Fruit fly (Drosophila melanogaster): ENCODE results near the gene GATAe.

The GATAe gene

DNA sequence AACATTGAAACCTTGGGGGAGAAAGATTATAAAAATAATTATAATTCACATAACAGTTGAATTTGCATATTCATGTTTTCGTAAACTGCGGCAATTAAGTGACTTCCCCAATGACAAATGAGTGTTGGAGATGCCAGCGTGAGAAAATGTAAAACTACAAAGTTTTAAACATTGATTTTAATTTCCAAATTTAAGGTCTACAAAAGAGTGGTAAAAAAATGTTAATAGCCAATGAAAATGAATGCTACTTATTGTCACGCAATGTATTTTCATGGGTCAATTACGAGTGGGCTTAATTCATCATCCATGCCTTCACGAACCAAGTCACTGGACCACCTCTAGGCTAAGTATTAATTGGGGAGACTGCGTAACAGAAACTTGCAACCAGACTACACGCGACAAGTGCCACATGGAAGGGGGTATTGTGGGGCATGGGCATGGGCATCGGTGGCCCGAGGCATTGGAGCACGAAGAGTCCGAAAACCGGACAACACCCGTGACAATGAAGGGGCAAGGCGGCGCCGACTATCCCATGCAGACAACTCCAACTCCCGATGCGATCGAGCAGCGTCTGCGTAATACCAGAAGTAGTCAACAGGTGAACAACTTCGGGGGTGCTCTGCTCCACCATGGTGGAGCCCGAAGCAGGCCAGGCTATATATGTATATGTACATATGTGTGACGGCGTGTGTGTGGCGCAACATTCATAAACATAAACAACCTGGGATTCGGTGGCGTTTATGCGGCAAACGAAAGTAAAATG lies 33.4 kb downstream of the GATAe start:
- TF ChIP-seq Kr (GFP tag; optimal IDR thresholded peaks at IDR 0.05) (no peak), ato (GFP tag; IDR thresholded peaks at IDR 0.05; ENCODE audit: partially characterized antibody) (no peak), dmrt11E (tag; optimal IDR thresholded peaks at IDR 0.05) (no peak), Fer2 (tag; optimal IDR thresholded peaks at IDR 0.05) (no peak), CG3065 (GFP tag; optimal IDR thresholded peaks at IDR 0.05) (no peak), BEAF-32 (GFP tag; optimal IDR thresholded peaks at IDR 0.05) (peak; percentile 25), Scr (GFP tag; IDR thresholded peaks at IDR 0.05; ENCODE audit: partially characterized antibody) (0 out of 2 replicates have a peak, but pooled peaks have one; percentile 32), cg (GFP tag; optimal IDR thresholded peaks at IDR 0.05) (peak; percentile 30), ap (GFP tag; IDR thresholded peaks at IDR 0.05) (no peak), CG34422 (GFP tag; IDR thresholded peaks at IDR 0.05) (0 out of 3 replicates have a peak, but pooled peaks have one; percentile 9), Doc3 (GFP tag; IDR thresholded peaks at IDR 0.05; ENCODE audit: partially characterized antibody) (0 out of 3 replicates have a peak, but pooled peaks have one; percentile 34), MBD-R2 (GFP tag; IDR thresholded peaks at IDR 0.05) (no peak), dpn (GFP tag; optimal IDR thresholded peaks at IDR 0.05) (no peak), Abd-B (GFP tag; optimal IDR thresholded peaks at IDR 0.05) (no peak), Adf1 (GFP tag; IDR thresholded peaks at IDR 0.05) (no peak), CG18011 (GFP tag; optimal IDR thresholded peaks at IDR 0.05) (no peak), CG17802 (tag; optimal IDR thresholded peaks at IDR 0.05) (no peak), CG9932 (GFP tag; IDR thresholded peaks at IDR 0.05) (no peak), ranshi (GFP tag; IDR thresholded peaks at IDR 0.05) (no peak), Dad (GFP tag; optimal IDR thresholded peaks at IDR 0.05) (no peak), kah (GFP tag; optimal IDR thresholded peaks at IDR 0.05) (peak; percentile 78), exex (tag; optimal IDR thresholded peaks at IDR 0.05) (no peak), Sry-δ (GFP tag; optimal IDR thresholded peaks at IDR 0.05) (no peak), CG10959 (GFP tag; IDR thresholded peaks at IDR 0.05) (no peak), CG8281 (tag; optimal IDR thresholded peaks at IDR 0.05) (no peak), Vsx1 (GFP tag; optimal IDR thresholded peaks at IDR 0.05) (no peak), CG2199 (GFP tag; IDR thresholded peaks at IDR 0.05) (no peak), CG32772 (GFP tag; IDR thresholded peaks at IDR 0.05) (no peak), pb (GFP tag; optimal IDR thresholded peaks at IDR 0.05) (no peak), jing (GFP tag; optimal IDR thresholded peaks at IDR 0.05) (no peak), CG18476 (GFP tag; optimal IDR thresholded peaks at IDR 0.05) (no peak), YL-1 (GFP tag; optimal IDR thresholded peaks at IDR 0.05) (no peak), pros (GFP tag; optimal IDR thresholded peaks at IDR 0.05) (no peak), slbo (GFP tag; IDR thresholded peaks at IDR 0.05) (no peak), Usf (GFP tag; optimal IDR thresholded peaks at IDR 0.05) (no peak), CG5180 (GFP tag; optimal IDR thresholded peaks at IDR 0.05) (no peak), Hr3 (GFP tag; optimal IDR thresholded peaks at IDR 0.05) (no peak), bowl (GFP tag; IDR thresholded peaks at IDR 0.05) (peak; percentile 45; the same call in 1 of the 2 replicates), zen2 (GFP tag; IDR thresholded peaks at IDR 0.05; ENCODE audit: partially characterized antibody) (no peak), Lpt (GFP tag; optimal IDR thresholded peaks at IDR 0.05) (no peak), sob (GFP tag; IDR thresholded peaks at IDR 0.05) (no peak), crol (GFP tag; IDR thresholded peaks at IDR 0.05) (peak; percentile 22; the same call in 1 of the 2 replicates), hkb (optimal IDR thresholded peaks at IDR 0.05) (no peak), hkb (GFP tag; IDR thresholded peaks at IDR 0.05) (no peak; the same call in 1 of the 2 replicates), maf-S (GFP tag; optimal IDR thresholded peaks at IDR 0.05) (no peak), cad (GFP tag; optimal IDR thresholded peaks at IDR 0.05) (no peak), kni (GFP tag; optimal IDR thresholded peaks at IDR 0.05) (peak; percentile 38), p53 (GFP tag; optimal IDR thresholded peaks at IDR 0.05) (no peak), CG15011 (GFP tag; optimal IDR thresholded peaks at IDR 0.05) (no peak), dysf (GFP tag; IDR thresholded peaks at IDR 0.05) (no peak)

All from whole organism, embryonic.